Worm (Caenorhabditis elegans): Measurements from ENCODE around the gene R08F11.7.
A peak's percentile ranks its signal among the peaks of the same experiment; 100 is the strongest.

DNA sequence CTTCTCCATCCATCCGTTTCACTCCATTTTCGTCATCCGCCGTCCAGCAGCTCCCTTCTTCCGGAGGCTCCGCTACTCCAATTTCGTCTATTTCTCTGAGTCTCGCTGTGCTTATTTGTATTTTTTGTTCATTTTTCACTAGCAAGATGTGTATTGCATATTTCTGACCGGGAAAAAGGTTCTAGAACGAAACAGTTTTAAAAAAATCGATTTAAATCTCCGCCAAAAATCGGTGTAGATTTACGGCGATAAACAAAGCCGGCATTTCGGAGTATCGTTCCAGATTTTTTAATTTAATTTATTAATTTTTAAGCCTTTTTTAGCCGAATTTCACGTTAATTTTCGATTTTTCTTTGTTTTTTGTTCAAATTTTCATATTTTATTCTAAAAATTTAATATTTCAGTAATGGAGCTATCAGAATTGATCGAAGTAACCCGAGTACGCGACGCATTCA lies 46.7 kb upstream of the R08F11.7 start, which contains the start of gene mtm-9:
- TF ChIP-seq egl-27 (tag; optimal IDR thresholded peaks at IDR 0.05) (no peak), elt-3 (tag; optimal IDR thresholded peaks at IDR 0.05) (no peak), lin-39 (tag; optimal IDR thresholded peaks at IDR 0.05) (no peak), R02D3.7 (tag; optimal IDR thresholded peaks at IDR 0.05) (peak; percentile 92), nhr-77 (tag; optimal IDR thresholded peaks at IDR 0.05) (no peak), lsy-2 (tag; optimal IDR thresholded peaks at IDR 0.05) (peak; percentile 9 to 58), nhr-12 (tag; optimal IDR thresholded peaks at IDR 0.05) (no peak), nhr-11 (tag; optimal IDR thresholded peaks at IDR 0.05) (no peak), snpc-4 (tag; optimal IDR thresholded peaks at IDR 0.05) (no peak), unc-62 (GFP tag; optimal IDR thresholded peaks at IDR 0.05) (no peak), ztf-1 (GFP tag; conservative IDR thresholded peaks at IDR 0.05) (no peak), ceh-16 (tag; optimal IDR thresholded peaks at IDR 0.05) (no peak), ama-1 (optimal IDR thresholded peaks at IDR 0.05) (no peak)

Measured in whole organism, L2 larva.